Worm (Caenorhabditis elegans) whole organism, late embryonic: Measurements from ENCODE around the gene rpn-1.

Experiments used
- K02D7.2 ChIP-seq: sonication (generic microtip); optimal IDR thresholded peaks from 2 replicates; lab custom pipeline; 2017; ENCODE audit warnings: mild to moderate bottlenecking, missing genetic modification characterization, missing compliant biosample characterization
- K09A11.1 ChIP-seq: sonication (generic microtip); optimal IDR thresholded peaks from 2 replicates; lab custom pipeline; 2017; ENCODE audit warnings: antibody characterized with exemption, mild to moderate bottlenecking, missing genetic modification characterization, missing compliant biosample characterization; ENCODE audit not compliant: insufficient read depth
- ceh-19 ChIP-seq: fragments of 200-800 bp; sonication (Bioruptor generic); optimal IDR thresholded peaks from 2 replicates; lab custom pipeline; 2018; ENCODE audit warnings: mild to moderate bottlenecking, missing genetic modification characterization, missing compliant biosample characterization
- ets-4 ChIP-seq: sonication (generic microtip); optimal IDR thresholded peaks from 2 replicates; lab custom pipeline; 2016; ENCODE audit warnings: missing genetic modification characterization, missing compliant biosample characterization
- pat-9 ChIP-seq: fragments of 200-800 bp; sonication (Bioruptor generic); optimal IDR thresholded peaks from 2 replicates; lab custom pipeline; 2018; ENCODE audit warnings: mild to moderate bottlenecking, missing genetic modification characterization, moderate library complexity, missing compliant biosample characterization

DNA sequence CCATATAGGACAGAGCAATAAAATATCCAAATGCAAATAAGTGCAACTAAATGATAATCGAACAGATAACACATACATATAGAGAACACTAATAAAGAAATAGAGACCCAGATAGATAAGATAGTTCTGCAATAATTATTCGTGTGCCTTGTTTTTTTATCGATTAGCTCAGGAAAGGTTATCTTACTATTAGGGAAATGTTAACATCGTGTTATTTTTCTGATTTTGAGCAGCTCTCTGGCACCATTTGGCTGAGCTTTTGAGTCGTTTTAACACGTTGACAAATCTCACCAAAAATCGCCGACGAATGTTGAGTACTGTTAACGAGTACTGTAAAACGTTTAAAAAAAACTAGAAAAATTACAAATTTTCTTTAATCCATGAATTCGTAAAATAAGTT is 18.7 kb upstream of the rpn-1 start, which contains the start of gene cest-6:
- TF ChIP-seq ets-4 (tag; lab: Kevin White, UChicago): no peak
- no peak for TF ChIP-seq ceh-19
- TF ChIP-seq K09A11.1 (tag; lab: Kevin White, UChicago): no peak
- TF ChIP-seq K02D7.2 (tag; lab: Kevin White, UChicago): no peak
- TF ChIP-seq pat-9 (tag; lab: Kevin White, UChicago): no peak
